Worm (Caenorhabditis elegans) whole organism, early embryonic: Measurements from ENCODE around the gene T13C5.2.

Source experiments
- B0310.2 ChIP-seq: sonication (generic microtip); optimal IDR thresholded peaks from 2 replicates; lab custom pipeline; 2016; ENCODE audit warnings: mild to moderate bottlenecking, missing genetic modification characterization, missing compliant biosample characterization
- F13C5.2 ChIP-seq: sonication (generic microtip); optimal IDR thresholded peaks from 2 replicates; lab custom pipeline; 2017; ENCODE audit warnings: mild to moderate bottlenecking, missing genetic modification characterization, inconsistent platforms, missing compliant biosample characterization
- aly-1 ChIP-seq: sonication (generic microtip); optimal IDR thresholded peaks from 2 replicates; lab custom pipeline; 2016; ENCODE audit warnings: missing genetic modification characterization, missing compliant biosample characterization
- ama-1 ChIP-seq: fragments of 150-350 bp; optimal IDR thresholded peaks from 2 replicates; lab custom pipeline; 2014
- ceh-13 ChIP-seq: fragments of 200-800 bp; sonication (Bioruptor generic); optimal IDR thresholded peaks from 2 replicates; lab custom pipeline; 2018; ENCODE audit warnings: mild to moderate bottlenecking, missing genetic modification characterization, missing compliant biosample characterization
- ceh-36 ChIP-seq: sonication (generic microtip); optimal IDR thresholded peaks from 2 replicates; lab custom pipeline; 2016; ENCODE audit warnings: missing genetic modification characterization, inconsistent platforms, missing compliant biosample characterization
- ets-7 ChIP-seq: sonication (generic microtip); optimal IDR thresholded peaks from 2 replicates; lab custom pipeline; 2016; ENCODE audit warnings: missing genotype, missing genetic modification characterization, missing compliant biosample characterization
- flt-1 ChIP-seq: fragments of 200-800 bp; sonication (Bioruptor generic); IDR thresholded peaks from 2 replicates; pipeline ENCODE4 v1.3.6; 2022; ENCODE audit warnings: missing genetic modification characterization, missing compliant biosample characterization
- hmbx-1 ChIP-seq: sonication (generic microtip); optimal IDR thresholded peaks from 2 replicates; lab custom pipeline; 2016; ENCODE audit warnings: mild to moderate bottlenecking, missing genetic modification characterization, missing compliant biosample characterization
- hmg-4 ChIP-seq: fragments of 200-800 bp; sonication (Bioruptor generic); optimal IDR thresholded peaks from 2 replicates; lab custom pipeline; 2018; ENCODE audit warnings: mild to moderate bottlenecking, missing genetic modification characterization, missing compliant biosample characterization
- hnd-1 ChIP-seq: sonication (generic microtip); optimal IDR thresholded peaks from 2 replicates; lab custom pipeline; 2016; ENCODE audit warnings: missing genetic modification characterization, missing compliant biosample characterization
- pes-1 ChIP-seq: fragments of 200-800 bp; sonication (Bioruptor generic); IDR thresholded peaks from 2 replicates; pipeline ENCODE4 v1.3.6; 2022; ENCODE audit warnings: missing genetic modification reagents, missing genetic modification characterization, missing compliant biosample characterization
- scrt-1 ChIP-seq: fragments of 200-800 bp; sonication (Bioruptor generic); IDR thresholded peaks from 2 replicates; pipeline ENCODE4 v1.3.6; 2022; ENCODE audit warnings: missing genetic modification characterization, missing compliant biosample characterization
- sea-1 ChIP-seq: fragments of 200-800 bp; sonication (Bioruptor generic); conservative IDR thresholded peaks from 2 replicates; pipeline ENCODE4 v1.3.6; 2022; ENCODE audit warnings: missing genetic modification characterization, missing compliant biosample characterization
- tbx-11 ChIP-seq: fragments of 200-800 bp; sonication (Bioruptor generic); IDR thresholded peaks from 2 replicates; pipeline ENCODE4 v1.3.6; 2022; ENCODE audit warnings: missing genetic modification characterization, missing compliant biosample characterization
- tbx-37 ChIP-seq: fragments of 200-800 bp; sonication (Bioruptor generic); conservative IDR thresholded peaks from 2 replicates; pipeline ENCODE4 v1.3.6; 2022; ENCODE audit warnings: missing genetic modification reagents, missing genetic modification characterization, missing compliant biosample characterization
- tra-4 ChIP-seq: sonication (generic microtip); optimal IDR thresholded peaks from 2 replicates; lab custom pipeline; 2017; ENCODE audit warnings: missing genetic modification characterization, missing compliant biosample characterization

The T13C5.2 gene

ce11 chrX:6230669-6231068, 45.9 kb downstream of the T13C5.2 start, which contains the start of gene lite-1:
Gene lite-1 (minus strand): TSS chrX:6230769.
- TF ChIP-seq tra-4: no peak
- no peak for TF ChIP-seq ceh-13
- TF ChIP-seq hnd-1 (tag; lab: Kevin White, UChicago): no peak
- TF ChIP-seq tbx-37 (GFP tag; lab: Robert Waterston, UW): no peak
- no peak for TF ChIP-seq hmg-4 (GFP tag; lab: Kevin White, UChicago)

ce11 chrX:6232998-6233626, 48.3 kb downstream of the T13C5.2 start, which contains the start of gene C14F11.4:
Gene C14F11.4 (minus strand): TSS chrX:6233048.
- no peak for TF ChIP-seq ceh-13
- TF ChIP-seq flt-1 (GFP tag; lab: Robert Waterston, UW): no peak
- no peak for TF ChIP-seq tbx-11 (GFP tag; lab: Robert Waterston, UW)
- no peak for TF ChIP-seq scrt-1
- no peak for TF ChIP-seq hnd-1 (tag; lab: Kevin White, UChicago)
- no peak for TF ChIP-seq aly-1 (tag; lab: Kevin White, UChicago)
- no peak for TF ChIP-seq hmbx-1 (tag; lab: Kevin White, UChicago)
- no peak for TF ChIP-seq F13C5.2
- TF ChIP-seq tra-4: no peak
- TF ChIP-seq B0310.2 (tag; lab: Kevin White, UChicago): no peak
- no peak for TF ChIP-seq ama-1 (lab: Kevin White, UChicago)
- TF ChIP-seq ceh-36: no peak
- TF ChIP-seq pes-1 (GFP tag; lab: Robert Waterston, UW): no peak
- TF ChIP-seq sea-1 (GFP tag; lab: Robert Waterston, UW): no peak
- no peak for TF ChIP-seq tbx-37 (GFP tag; lab: Robert Waterston, UW)
- no peak for TF ChIP-seq ets-7 (tag; lab: Kevin White, UChicago)
- no peak for TF ChIP-seq hmg-4 (GFP tag; lab: Kevin White, UChicago)

- no peak for TF ChIP-seq ceh-36
- TF ChIP-seq B0310.2 (tag; lab: Kevin White, UChicago): no peak
- no peak for TF ChIP-seq ets-7 (tag; lab: Kevin White, UChicago)
- TF ChIP-seq F13C5.2: no peak
Measured at ce11 chrX:6235443-6235842, 50.6 kb downstream of the T13C5.2 start, which contains the start of gene hsp-43. Gene hsp-43 (minus strand): TSS chrX:6235543.
